Fruit fly (Drosophila melanogaster): Measurements from ENCODE around the gene Pdp1.

Pdp1 gene

dm6 chr3L:7868581-7869236 is 1.5 kb upstream of the Pdp1 start, which contains the start of gene CG32365:
Gene CG32365, plus strand, starts transcription at chr3L:7869042.
- TF ChIP-seq CG1602 (GFP tag; optimal IDR thresholded peaks at IDR 0.05): no peak
- no peak for TF ChIP-seq Atf3 (GFP tag; optimal IDR thresholded peaks at IDR 0.05)
- TF ChIP-seq lilli (GFP tag; optimal IDR thresholded peaks at IDR 0.05): no peak
- TF ChIP-seq CG11695 (GFP tag; IDR thresholded peaks at IDR 0.05): peak; percentile 6; the same call in 1 of the 3 replicates
- TF ChIP-seq dysf (GFP tag; IDR thresholded peaks at IDR 0.05): no peak
- TF ChIP-seq CG8765 (GFP tag; IDR thresholded peaks at IDR 0.05): no peak
- no peak for TF ChIP-seq CG17186 (GFP tag; optimal IDR thresholded peaks at IDR 0.05)
- TF ChIP-seq Dref (GFP tag; IDR thresholded peaks at IDR 0.05): no peak
- TF ChIP-seq cad (GFP tag; optimal IDR thresholded peaks at IDR 0.05): peak; percentile 34
- TF ChIP-seq CG1024 (GFP tag; IDR thresholded peaks at IDR 0.05): no peak
- TF ChIP-seq dmrt99B (tag; optimal IDR thresholded peaks at IDR 0.05): peak; percentile 21
- TF ChIP-seq CG18476 (GFP tag; optimal IDR thresholded peaks at IDR 0.05): no peak
- no peak for TF ChIP-seq inv (GFP tag; IDR thresholded peaks at IDR 0.05; ENCODE audit: partially characterized antibody)
- no peak for TF ChIP-seq Myb (GFP tag; optimal IDR thresholded peaks at IDR 0.05)
- no peak for TF ChIP-seq CG30403 (GFP tag; optimal IDR thresholded peaks at IDR 0.05)
- no peak for TF ChIP-seq CG18764 (GFP tag; optimal IDR thresholded peaks at IDR 0.05)
- TF ChIP-seq seq (GFP tag; IDR thresholded peaks at IDR 0.05): peak; percentile 22; the same call in 1 of the 2 replicates
- no peak for TF ChIP-seq sima (GFP tag; optimal IDR thresholded peaks at IDR 0.05)
- no peak for TF ChIP-seq C15 (GFP tag; IDR thresholded peaks at IDR 0.05)
- TF ChIP-seq kay (GFP tag; optimal IDR thresholded peaks at IDR 0.05): no peak
- TF ChIP-seq luna (GFP tag; optimal IDR thresholded peaks at IDR 0.05): peak; percentile 22
- peak; percentile 8 for TF ChIP-seq sug (tag; optimal IDR thresholded peaks at IDR 0.05)
- TF ChIP-seq Bgb (GFP tag; IDR thresholded peaks at IDR 0.05; ENCODE audit: partially characterized antibody): peak; percentile 75
- TF ChIP-seq Dll (GFP tag; IDR thresholded peaks at IDR 0.05; ENCODE audit: partially characterized antibody): no peak
- no peak for TF ChIP-seq Oli (tag; optimal IDR thresholded peaks at IDR 0.05)
- TF ChIP-seq bigmax (GFP tag; optimal IDR thresholded peaks at IDR 0.05): no peak
- no peak for TF ChIP-seq CG8944 (GFP tag; optimal IDR thresholded peaks at IDR 0.05)
- no peak for TF ChIP-seq CG8290 (GFP tag; optimal IDR thresholded peaks at IDR 0.05)
- TF ChIP-seq CG8290 (tag; optimal IDR thresholded peaks at IDR 0.05): peak in 1 of 2 experiments; percentile 67
- TF ChIP-seq Tbp (GFP tag; optimal IDR thresholded peaks at IDR 0.05): no peak
- TF ChIP-seq gem (tag; optimal IDR thresholded peaks at IDR 0.05): no peak
- TF ChIP-seq CG10543 (GFP tag; optimal IDR thresholded peaks at IDR 0.05): peak; percentile 18
- no peak for TF ChIP-seq Dad (GFP tag; optimal IDR thresholded peaks at IDR 0.05)
- TF ChIP-seq CG7556 (GFP tag; optimal IDR thresholded peaks at IDR 0.05): no peak
- peak; percentile 90 for TF ChIP-seq CG17568 (GFP tag; optimal IDR thresholded peaks at IDR 0.05)
- no peak for TF ChIP-seq CG3847 (GFP tag; IDR thresholded peaks at IDR 0.05)
- peak; percentile 12 for TF ChIP-seq CG8089 (GFP tag; optimal IDR thresholded peaks at IDR 0.05)
- peak; percentile 59 for TF ChIP-seq CG12769 (tag; optimal IDR thresholded peaks at IDR 0.05)
- TF ChIP-seq nau (GFP tag; optimal IDR thresholded peaks at IDR 0.05): peak; percentile 42
- no peak for TF ChIP-seq crol (GFP tag; IDR thresholded peaks at IDR 0.05)
- peak; percentile 21 for TF ChIP-seq MTF-1 (GFP tag; optimal IDR thresholded peaks at IDR 0.05; ENCODE audit: borderline replicate concordance)
- no peak for TF ChIP-seq Fer2 (tag; optimal IDR thresholded peaks at IDR 0.05)
- TF ChIP-seq jigr1 (GFP tag; IDR thresholded peaks at IDR 0.05): no peak
- peak in 1 of 2 experiments; percentile 76 for TF ChIP-seq eve (GFP tag; optimal IDR thresholded peaks at IDR 0.05)
- no peak for TF ChIP-seq CG1832 (GFP tag; optimal IDR thresholded peaks at IDR 0.05)
- TF ChIP-seq abd-A (tag; optimal IDR thresholded peaks at IDR 0.05): peak; percentile 45
- peak; percentile 50 for TF ChIP-seq CG12071 (GFP tag; optimal IDR thresholded peaks at IDR 0.05)
- no peak; the same call in 2 of the 3 replicates for TF ChIP-seq Dbx (GFP tag; IDR thresholded peaks at IDR 0.05)
- no peak for TF ChIP-seq CG11247 (GFP tag; IDR thresholded peaks at IDR 0.05)
- TF ChIP-seq CG34376 (GFP tag; optimal IDR thresholded peaks at IDR 0.05): peak; percentile 55
- TF ChIP-seq CG11696 (GFP tag; IDR thresholded peaks at IDR 0.05): no peak
